Comparison of ENCODE assay signal across 5 worm cellular contexts in the genomic region with DNA sequence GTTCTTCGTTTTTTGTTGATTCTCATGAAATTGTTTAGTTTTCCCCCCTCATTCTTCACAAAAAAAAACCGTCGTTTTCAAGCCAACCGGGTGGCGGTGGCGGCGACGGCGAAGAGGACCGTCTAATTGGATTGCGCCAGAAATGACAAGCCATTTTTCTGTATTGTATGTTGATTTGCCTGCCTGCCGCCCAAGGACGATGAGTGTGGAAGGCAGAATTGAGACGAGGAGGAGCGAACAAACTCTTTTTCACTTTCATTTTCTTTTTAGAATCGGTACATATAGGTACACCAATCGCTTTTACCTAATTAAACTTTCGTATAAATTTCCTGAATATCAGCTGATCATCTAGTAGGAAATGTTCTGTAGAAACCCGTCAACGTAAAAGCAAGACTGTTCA.
TF ChIP-seq lines count a peak whose summit lies in the region.

No protein-coding gene starts in this region.

TF ChIP-seq in whole organism, L1 larva, 84 proteins besides CTCF, POLR2A, EP300 and RAD21:
- TF ChIP-seq egl-13 (tag; optimal IDR thresholded peaks at IDR 0.05; lab: Kevin White, UChicago) (no peak), nhr-85 (tag; lab: Kevin White, UChicago) (peak; percentile 82), ceh-90 (tag; optimal IDR thresholded peaks at IDR 0.05; lab: Kevin White, UChicago) (no peak), blmp-1 (tag; optimal IDR thresholded peaks at IDR 0.05; lab: Kevin White, UChicago) (peak; percentile 62), lin-14 (GFP tag; optimal IDR thresholded peaks at IDR 0.05; lab: Kevin White, UChicago) (peak; percentile 44), nhr-90 (tag; optimal IDR thresholded peaks at IDR 0.05; lab: Kevin White, UChicago; ENCODE audit: poor library complexity) (no peak)
TF ChIP-seq in whole organism, L1 larva: peak in this region for 3.

TF ChIP-seq in whole organism, L2 larva, 48 proteins besides CTCF, POLR2A, EP300 and RAD21:
- TF ChIP-seq blmp-1 (tag; optimal IDR thresholded peaks at IDR 0.05; lab: Kevin White, UChicago; ENCODE audit: insufficient read depth) (peak; percentile 56), nhr-6 (tag; optimal IDR thresholded peaks at IDR 0.05; lab: Kevin White, UChicago) (no peak)

TF ChIP-seq in whole organism, L3 larva, 47 proteins besides CTCF, POLR2A, EP300 and RAD21:
- no peak for TF ChIP-seq pha-4 (tag; optimal IDR thresholded peaks at IDR 0.05; lab: Kevin White, UChicago)
- peak; percentile 50 for TF ChIP-seq nhr-25 (tag; optimal IDR thresholded peaks at IDR 0.05; lab: Kevin White, UChicago)
TF ChIP-seq in whole organism, L3 larva: peak in this region for 1.

TF ChIP-seq in whole organism, L4 larva, 104 proteins besides CTCF, POLR2A, EP300 and RAD21:
- peak; percentile 17 for TF ChIP-seq nhr-25 (tag; optimal IDR thresholded peaks at IDR 0.05; lab: Kevin White, UChicago; ENCODE audit: borderline replicate concordance, insufficient read depth)
- no peak for TF ChIP-seq zip-11 (GFP tag; IDR thresholded peaks at IDR 0.05; lab: Robert Waterston, UW)

TF ChIP-seq in whole organism, mixed stage, embryonic, 35 proteins besides CTCF, POLR2A, EP300 and RAD21:
- TF ChIP-seq elt-3 (tag; optimal IDR thresholded peaks at IDR 0.05; lab: Kevin White, UChicago): no peak
- TF ChIP-seq flh-1 (GFP tag; optimal IDR thresholded peaks at IDR 0.05; lab: Kevin White, UChicago): no peak
- peak; percentile 1 for TF ChIP-seq ham-2 (GFP tag; optimal IDR thresholded peaks at IDR 0.05; lab: Kevin White, UChicago)
